Worm (Caenorhabditis elegans): ENCODE measurements around the gene pho-11.
A peak's percentile ranks its signal among the peaks of the same experiment; 100 is the strongest.

pho-11 gene

ce11 chrII:9891823-9892222 is 39.8 kb upstream of the pho-11 start (continued):
- no peak for TF ChIP-seq lim-7 (GFP tag; IDR thresholded peaks at IDR 0.05)

ce11 chrII:9892409-9892808 is 39.2 kb upstream of the pho-11 start, which contains the start of gene C08H9.16:
C08H9.16 (plus strand) TSS chrII:9892778.
- TF ChIP-seq aha-1 (tag), result peak; percentile 49
- TF ChIP-seq ZK337.2 (GFP tag; IDR thresholded peaks at IDR 0.05), result no peak
- TF ChIP-seq spr-3 (GFP tag; optimal IDR thresholded peaks at IDR 0.05), result no peak
- TF ChIP-seq lir-3 (tag; optimal IDR thresholded peaks at IDR 0.05), result no peak
- no peak for TF ChIP-seq ZK546.5 (tag; optimal IDR thresholded peaks at IDR 0.05)
- TF ChIP-seq mdt-29 (GFP tag; IDR thresholded peaks at IDR 0.05), result no peak
- TF ChIP-seq nhr-11 (tag; optimal IDR thresholded peaks at IDR 0.05), result peak; percentile 67
- no peak for TF ChIP-seq ceh-28 (tag; optimal IDR thresholded peaks at IDR 0.05)
- TF ChIP-seq snpc-4 (tag; optimal IDR thresholded peaks at IDR 0.05), result no peak
- no peak for TF ChIP-seq Y75B8A.6 (GFP tag; IDR thresholded peaks at IDR 0.05)
- TF ChIP-seq hmg-1.1 (GFP tag; IDR thresholded peaks at IDR 0.05), result peak; percentile 18; the same call in 1 of the 2 replicates
- peak in 1 of 2 experiments; percentile 18 for TF ChIP-seq hif-1 (tag; optimal IDR thresholded peaks at IDR 0.05)
- TF ChIP-seq dpl-1 (GFP tag; optimal IDR thresholded peaks at IDR 0.05), result peak; percentile 65
- TF ChIP-seq nhr-237 (tag; optimal IDR thresholded peaks at IDR 0.05), result no peak
- no peak for TF ChIP-seq ama-1 (optimal IDR thresholded peaks at IDR 0.05)
- no peak for TF ChIP-seq ctbp-1 (GFP tag; IDR thresholded peaks at IDR 0.05)
- peak; percentile 68 for TF ChIP-seq mes-2 (tag; optimal IDR thresholded peaks at IDR 0.05; ENCODE audit: poor library complexity, severe bottlenecking)
- TF ChIP-seq ztf-7 (tag; optimal IDR thresholded peaks at IDR 0.05), result no peak
- TF ChIP-seq zip-2 (tag; optimal IDR thresholded peaks at IDR 0.05), result no peak
- TF ChIP-seq nhr-42 (GFP tag; IDR thresholded peaks at IDR 0.05), result no peak
- no peak for TF ChIP-seq fkh-10 (GFP tag; optimal IDR thresholded peaks at IDR 0.05)
- no peak for TF ChIP-seq unc-39 (tag; optimal IDR thresholded peaks at IDR 0.05)
- peak; percentile 43 for TF ChIP-seq nhr-77 (tag; optimal IDR thresholded peaks at IDR 0.05)
- TF ChIP-seq hlh-30 (tag; optimal IDR thresholded peaks at IDR 0.05; ENCODE audit: insufficient read depth), result peak; percentile 45
- TF ChIP-seq nhr-76 (tag; optimal IDR thresholded peaks at IDR 0.05), result no peak
- TF ChIP-seq snpc-1.2 (GFP tag; IDR thresholded peaks at IDR 0.05), result no peak
- no peak for TF ChIP-seq F10B5.3 (tag; optimal IDR thresholded peaks at IDR 0.05)
- peak; percentile 98 for TF ChIP-seq D1046.2 (GFP tag; IDR thresholded peaks at IDR 0.05)
- TF ChIP-seq lin-39 (tag; optimal IDR thresholded peaks at IDR 0.05), result no peak
- TF ChIP-seq nhr-6 (tag; optimal IDR thresholded peaks at IDR 0.05), result peak; percentile 13
- TF ChIP-seq nhr-28 (tag; optimal IDR thresholded peaks at IDR 0.05), result no peak
- no peak for TF ChIP-seq F37D6.2 (tag; optimal IDR thresholded peaks at IDR 0.05)
- peak; percentile 24 for TF ChIP-seq unc-130 (GFP tag; optimal IDR thresholded peaks at IDR 0.05)
- no peak for TF ChIP-seq attf-4 (tag; optimal IDR thresholded peaks at IDR 0.05)
- TF ChIP-seq Y5F2A.4 (GFP tag; optimal IDR thresholded peaks at IDR 0.05), result no peak
- TF ChIP-seq T20F7.1 (GFP tag; optimal IDR thresholded peaks at IDR 0.05), result no peak
- no peak for TF ChIP-seq zip-11 (GFP tag; IDR thresholded peaks at IDR 0.05)
- no peak for TF ChIP-seq nhr-10 (tag; optimal IDR thresholded peaks at IDR 0.05)
- TF ChIP-seq F26F4.8 (GFP tag; conservative IDR thresholded peaks at IDR 0.05), result no peak
- TF ChIP-seq dve-1 (tag; optimal IDR thresholded peaks at IDR 0.05; ENCODE audit: insufficient read depth), result peak; percentile 57
- TF ChIP-seq mxl-3 (GFP tag; optimal IDR thresholded peaks at IDR 0.05), result no peak
- no peak for TF ChIP-seq spr-1 (tag; optimal IDR thresholded peaks at IDR 0.05)
- TF ChIP-seq R02D3.7 (tag; optimal IDR thresholded peaks at IDR 0.05), result no peak
- TF ChIP-seq hlh-11 (tag; optimal IDR thresholded peaks at IDR 0.05), result peak; percentile 57
- no peak for TF ChIP-seq nhr-48 (tag; optimal IDR thresholded peaks at IDR 0.05)
- no peak for TF ChIP-seq zag-1 (tag; optimal IDR thresholded peaks at IDR 0.05)
- TF ChIP-seq php-3 (GFP tag; IDR thresholded peaks at IDR 0.05), result no peak
- no peak for TF ChIP-seq aly-2 (tag; optimal IDR thresholded peaks at IDR 0.05)
- TF ChIP-seq T26A8.4 (GFP tag; IDR thresholded peaks at IDR 0.05), result no peak
- no peak for TF ChIP-seq pqm-1 (tag; optimal IDR thresholded peaks at IDR 0.05)
- TF ChIP-seq egl-27 (tag; optimal IDR thresholded peaks at IDR 0.05), result no peak

Measured in whole organism, L4 larva.